Fruit fly (Drosophila melanogaster) S2 (cell line): ENCODE data around the gene CG6678.

Experiments
- CG8478 ChIP-seq: fragments of >200 bp; optimal IDR thresholded peaks from 2 replicates; lab custom pipeline; 2018
- CTCF ChIP-seq, 2 experiments: fragments of >200 bp; optimal IDR thresholded peaks; 2 replicates each; lab custom pipeline; 2018

DNA sequence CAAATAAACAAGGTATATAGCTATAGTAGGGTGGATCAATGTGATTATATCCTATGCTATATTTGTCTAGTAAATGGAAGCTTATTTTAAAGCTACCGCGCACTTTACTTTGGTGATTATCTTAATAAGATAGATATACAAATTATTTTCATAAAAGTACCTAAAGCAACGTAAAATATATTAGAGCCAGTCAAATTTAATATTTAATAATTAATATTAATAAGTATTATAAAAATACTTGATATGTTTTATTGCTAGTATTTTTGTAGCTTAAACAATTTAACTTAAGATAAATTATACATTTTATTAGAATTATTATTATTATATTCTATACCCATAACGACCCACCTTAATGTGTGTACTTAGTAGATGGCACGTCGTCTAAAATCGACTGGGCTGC, 47.2 kb upstream of the CG6678 start:
- TF ChIP-seq CTCF (optimal IDR thresholded peaks at IDR 0.05; lab: Kevin White, UChicago) = no peak
- no peak for TF ChIP-seq CG8478 (lab: Kevin White, UChicago)
